Fruit fly (Drosophila melanogaster): ENCODE data around the gene Taf9.

Gene Taf9

dm6 chrX:17850179-17850578 lies 8.2 kb downstream of the Taf9 start, which contains the start of the genes CG15814 and Spt7 (continued):
- TF ChIP-seq CG9817 (tag; optimal IDR thresholded peaks at IDR 0.05), result peak; percentile 13
- TF ChIP-seq HmgZ (tag; optimal IDR thresholded peaks at IDR 0.05), result peak; percentile 84
- no peak for TF ChIP-seq Dek (tag; optimal IDR thresholded peaks at IDR 0.05)
- peak; percentile 58 for TF ChIP-seq CG10209 (GFP tag; optimal IDR thresholded peaks at IDR 0.05)
- no peak for TF ChIP-seq CG1024 (GFP tag; IDR thresholded peaks at IDR 0.05)
- TF ChIP-seq CG6272 (GFP tag; IDR thresholded peaks at IDR 0.05), result no peak
- TF ChIP-seq Mes4 (GFP tag; optimal IDR thresholded peaks at IDR 0.05), result no peak
- TF ChIP-seq MBD-R2 (GFP tag; IDR thresholded peaks at IDR 0.05), result peak; percentile 96
- TF ChIP-seq cg (GFP tag; optimal IDR thresholded peaks at IDR 0.05), result peak; percentile 55
- no peak for TF ChIP-seq luna (GFP tag; optimal IDR thresholded peaks at IDR 0.05)
- TF ChIP-seq btn (GFP tag; optimal IDR thresholded peaks at IDR 0.05), result peak; percentile 8
- no peak for TF ChIP-seq Nf-YB (GFP tag; optimal IDR thresholded peaks at IDR 0.05)
- TF ChIP-seq danr (GFP tag; IDR thresholded peaks at IDR 0.05), result no peak
- TF ChIP-seq Mrtf (GFP tag; IDR thresholded peaks at IDR 0.05), result no peak
- TF ChIP-seq psq (GFP tag; optimal IDR thresholded peaks at IDR 0.05), result no peak
- no peak for TF ChIP-seq CG31388 (GFP tag; optimal IDR thresholded peaks at IDR 0.05)
- TF ChIP-seq Stat92E (GFP tag; optimal IDR thresholded peaks at IDR 0.05), result no peak
- peak; percentile 70 to 95 for TF ChIP-seq crp (GFP tag; optimal IDR thresholded peaks at IDR 0.05)
- 0 out of 2 replicates have a peak, but pooled peaks have one; percentile 8 for TF ChIP-seq CG4360 (GFP tag; IDR thresholded peaks at IDR 0.05)
- TF ChIP-seq CG3995 (GFP tag; optimal IDR thresholded peaks at IDR 0.05), result peak; percentile 61
- no peak for TF ChIP-seq Doc2 (GFP tag; IDR thresholded peaks at IDR 0.05)
- peak; percentile 40 for TF ChIP-seq mirr (GFP tag; optimal IDR thresholded peaks at IDR 0.05)
- TF ChIP-seq CG7839 (tag; optimal IDR thresholded peaks at IDR 0.05), result no peak
- TF ChIP-seq CG8924 (tag; optimal IDR thresholded peaks at IDR 0.05), result peak; percentile 49
- TF ChIP-seq Sox100B (GFP tag; optimal IDR thresholded peaks at IDR 0.05), result no peak
- peak; percentile 15 for TF ChIP-seq CG18764 (GFP tag; optimal IDR thresholded peaks at IDR 0.05)
- no peak for TF ChIP-seq Dbx (GFP tag; IDR thresholded peaks at IDR 0.05)
- peak; percentile 13 for TF ChIP-seq CG4328 (GFP tag; optimal IDR thresholded peaks at IDR 0.05)
- no peak for TF ChIP-seq lov (optimal IDR thresholded peaks at IDR 0.05)
- TF ChIP-seq lov (GFP tag; IDR thresholded peaks at IDR 0.05), result no peak
- no peak for TF ChIP-seq abd-A (tag; optimal IDR thresholded peaks at IDR 0.05)
- TF ChIP-seq grn (GFP tag; optimal IDR thresholded peaks at IDR 0.05), result peak; percentile 32
- TF ChIP-seq CG12659 (GFP tag; optimal IDR thresholded peaks at IDR 0.05), result peak; percentile 67
- TF ChIP-seq Aef1 (GFP tag; IDR thresholded peaks at IDR 0.05), result no peak
- TF ChIP-seq tgo (GFP tag; IDR thresholded peaks at IDR 0.05), result no peak
- peak; percentile 44 for TF ChIP-seq CG2712 (tag; optimal IDR thresholded peaks at IDR 0.05)
- 0 out of 2 replicates have a peak, but pooled peaks have one; percentile 24 for TF ChIP-seq Xrp1 (GFP tag; IDR thresholded peaks at IDR 0.05)
- peak; percentile 40 for TF ChIP-seq sug (tag; optimal IDR thresholded peaks at IDR 0.05)
- no peak for TF ChIP-seq fd96Cb (tag; optimal IDR thresholded peaks at IDR 0.05)
- no peak for TF ChIP-seq ind (GFP tag; optimal IDR thresholded peaks at IDR 0.05)
- TF ChIP-seq CG15601 (tag; optimal IDR thresholded peaks at IDR 0.05), result peak; percentile 40
- TF ChIP-seq CHES-1-like (GFP tag; optimal IDR thresholded peaks at IDR 0.05), result peak; percentile 75
- peak; percentile 23 for TF ChIP-seq chn (GFP tag; optimal IDR thresholded peaks at IDR 0.05)
- peak; percentile 81 for TF ChIP-seq inv (GFP tag; IDR thresholded peaks at IDR 0.05; ENCODE audit: partially characterized antibody)
- no peak for TF ChIP-seq CG3065 (GFP tag; optimal IDR thresholded peaks at IDR 0.05)
- peak; percentile 84 for TF ChIP-seq CG16813 (GFP tag; IDR thresholded peaks at IDR 0.05; ENCODE audit: partially characterized antibody)
- no peak for TF ChIP-seq Awh (GFP tag; IDR thresholded peaks at IDR 0.05)
- TF ChIP-seq Ets97D (GFP tag; optimal IDR thresholded peaks at IDR 0.05), result peak; percentile 47
- TF ChIP-seq jumu (GFP tag; optimal IDR thresholded peaks at IDR 0.05), result no peak
- peak; percentile 66 for TF ChIP-seq Fer1 (GFP tag; optimal IDR thresholded peaks at IDR 0.05)
- TF ChIP-seq Drgx (GFP tag; IDR thresholded peaks at IDR 0.05), result no peak
- TF ChIP-seq CG12155 (GFP tag; optimal IDR thresholded peaks at IDR 0.05), result no peak

Data from whole organism, embryonic.